Fruit fly (Drosophila melanogaster) whole organism, embryonic: ENCODE results near the gene CG14881.

ENCODE experiments used
- Atf6 ChIP-seq: fragments of 200-800 bp; sonication (Bioruptor generic); IDR thresholded peaks from 2 replicates; pipeline ENCODE4 v1.3.6; 2022; ENCODE audit warnings: missing biosample characterization, missing genetic modification characterization
- Blimp-1 ChIP-seq: fragments of 200-800 bp; sonication (Bioruptor generic); optimal IDR thresholded peaks from 3 replicates; lab custom pipeline; 2018; ENCODE audit warnings: missing biosample characterization, missing genetic modification characterization, mild to moderate bottlenecking, moderate library complexity, missing genetic modification reagents
- CG1024 ChIP-seq: fragments of 200-800 bp; sonication (Bioruptor generic); IDR thresholded peaks from 2 replicates; pipeline ENCODE4 v1.3.6; 2022; ENCODE audit warnings: missing biosample characterization, missing genetic modification characterization
- CG10366 ChIP-seq: fragments of 200-800 bp; sonication (Bioruptor generic); IDR thresholded peaks from 2 replicates; pipeline ENCODE4 v1.3.6; 2022; ENCODE audit warnings: missing biosample characterization, missing genetic modification characterization
- CG10462 ChIP-seq: fragments of 200-800 bp; sonication (Bioruptor generic); optimal IDR thresholded peaks from 2 replicates; lab custom pipeline; 2016; ENCODE audit warnings: missing biosample characterization, missing genetic modification characterization
- CG11695 ChIP-seq: fragments of 200-800 bp; sonication (Bioruptor generic); IDR thresholded peaks from 3 replicates; pipeline ENCODE4 v1.3.6; 2022; ENCODE audit warnings: missing biosample characterization, missing genetic modification characterization
- CG12299 ChIP-seq: fragments of 200-800 bp; sonication (Bioruptor generic); optimal IDR thresholded peaks from 2 replicates; lab custom pipeline; 2018; ENCODE audit warnings: missing biosample characterization, mild to moderate bottlenecking, missing genetic modification characterization
- CG14860 ChIP-seq: fragments of 200-800 bp; sonication (Bioruptor generic); IDR thresholded peaks from 3 replicates; pipeline ENCODE4 v1.3.6; 2022; ENCODE audit warnings: missing biosample characterization, missing genetic modification characterization; ENCODE audit not compliant: partially characterized antibody
- CG15073 ChIP-seq: fragments of 200-800 bp; sonication (Bioruptor generic); optimal IDR thresholded peaks from 2 replicates; lab custom pipeline; 2016; ENCODE audit warnings: missing biosample characterization, missing genetic modification characterization
- CG16863 ChIP-seq: fragments of 200-800 bp; sonication (Bioruptor generic); optimal IDR thresholded peaks from 3 replicates; lab custom pipeline; 2016; ENCODE audit warnings: missing biosample characterization, missing genetic modification characterization
- CG1792 ChIP-seq: fragments of 200-800 bp; sonication (Bioruptor generic); optimal IDR thresholded peaks from 2 replicates; lab custom pipeline; 2016; ENCODE audit warnings: missing biosample characterization, missing genetic modification characterization
- CG30403 ChIP-seq: fragments of 200-800 bp; sonication (Bioruptor generic); optimal IDR thresholded peaks from 3 replicates; lab custom pipeline; 2016; ENCODE audit warnings: missing biosample characterization, missing genetic modification characterization
- CG31224 ChIP-seq: fragments of 200-800 bp; sonication (Bioruptor generic); IDR thresholded peaks from 2 replicates; pipeline ENCODE4 v1.3.6; 2022; ENCODE audit warnings: missing biosample characterization, missing genetic modification characterization
- CG32532 ChIP-seq: fragments of 200-800 bp; sonication (Bioruptor generic); IDR thresholded peaks from 2 replicates; pipeline ENCODE4 v1.3.6; 2022; ENCODE audit warnings: missing biosample characterization, missing genetic modification characterization
- CG3726 ChIP-seq: fragments of 200-800 bp; sonication (Bioruptor generic); IDR thresholded peaks from 3 replicates; pipeline ENCODE4, ENCODE4 v1.3.6; 2022; ENCODE audit warnings: missing biosample characterization, missing genetic modification characterization
- CG4404 ChIP-seq: fragments of 200-800 bp; sonication (Bioruptor generic); IDR thresholded peaks from 2 replicates; pipeline ENCODE4 v1.3.6; 2022; ENCODE audit warnings: missing biosample characterization, missing genetic modification characterization
- CG5953 ChIP-seq: fragments of 200-800 bp; sonication (Bioruptor generic); IDR thresholded peaks from 2 replicates; pipeline ENCODE4 v1.3.6; 2022; ENCODE audit warnings: missing biosample characterization, missing genetic modification characterization
- CG6813 ChIP-seq: fragments of 200-800 bp; sonication (Bioruptor generic); optimal IDR thresholded peaks from 2 replicates; lab custom pipeline; 2017; ENCODE audit warnings: missing biosample characterization, missing genetic modification characterization, mild to moderate bottlenecking, moderate library complexity, missing genetic modification reagents
- CG7786 ChIP-seq: fragments of 200-800 bp; sonication (Bioruptor generic); optimal IDR thresholded peaks from 2 replicates; lab custom pipeline; 2016; ENCODE audit warnings: missing biosample characterization, missing genetic modification characterization
- CG7839 ChIP-seq: fragments of 200-800 bp; sonication (Bioruptor generic); optimal IDR thresholded peaks from 3 replicates; lab custom pipeline; 2018; ENCODE audit warnings: missing biosample characterization, mild to moderate bottlenecking, missing genetic modification characterization, moderate library complexity
- CG8359 ChIP-seq: fragments of 200-800 bp; sonication (Bioruptor generic); optimal IDR thresholded peaks from 2 replicates; lab custom pipeline; 2017; ENCODE audit warnings: missing biosample characterization, mild to moderate bottlenecking, missing genetic modification characterization, borderline replicate concordance
- CG9609 ChIP-seq: fragments of 200-800 bp; sonication (Bioruptor generic); optimal IDR thresholded peaks from 3 replicates; lab custom pipeline; 2016; ENCODE audit warnings: missing biosample characterization, missing genetic modification characterization
- CG9876 ChIP-seq: fragments of 200-800 bp; sonication (Bioruptor generic); optimal IDR thresholded peaks from 2 replicates; lab custom pipeline; 2016; ENCODE audit warnings: missing biosample characterization, missing genetic modification characterization
- E2f2 ChIP-seq: fragments of 200-800 bp; sonication (Bioruptor generic); IDR thresholded peaks from 2 replicates; pipeline ENCODE4 v1.3.6; 2022; ENCODE audit warnings: missing biosample characterization, missing genetic modification characterization
- Gug ChIP-seq: fragments of 200-800 bp; sonication (Bioruptor generic); IDR thresholded peaks from 4 replicates; pipeline ENCODE4 v1.3.6; 2022; ENCODE audit warnings: missing biosample characterization, missing genetic modification characterization
- HLH3B ChIP-seq: fragments of 200-800 bp; sonication (Bioruptor generic); IDR thresholded peaks from 2 replicates; pipeline ENCODE4 v1.3.6; 2022; ENCODE audit warnings: missing biosample characterization, missing genetic modification characterization
- Hmx ChIP-seq: fragments of 200-800 bp; sonication (Bioruptor generic); optimal IDR thresholded peaks from 2 replicates; lab custom pipeline; 2016; ENCODE audit warnings: missing biosample characterization, missing genetic modification characterization
- Lhr ChIP-seq: fragments of 200-800 bp; sonication (Bioruptor generic); optimal IDR thresholded peaks from 3 replicates; lab custom pipeline; 2017; ENCODE audit warnings: mild to moderate bottlenecking, missing biosample characterization, missing genetic modification reagents, missing genetic modification characterization
- Mad ChIP-seq: fragments of 200-800 bp; sonication (Bioruptor generic); optimal IDR thresholded peaks from 2 replicates; lab custom pipeline; 2016; ENCODE audit warnings: missing biosample characterization, missing genetic modification characterization
- Mrtf ChIP-seq: fragments of 200-800 bp; sonication (Bioruptor generic); IDR thresholded peaks from 3 replicates; pipeline ENCODE4 v1.3.6; 2022; ENCODE audit warnings: missing biosample characterization, missing genetic modification characterization
- Neu2 ChIP-seq: fragments of 200-800 bp; sonication (Bioruptor generic); optimal IDR thresholded peaks from 3 replicates; lab custom pipeline; 2016; ENCODE audit warnings: missing biosample characterization, missing genetic modification characterization, borderline replicate concordance
- Optix ChIP-seq: fragments of 200-800 bp; sonication (Bioruptor generic); IDR thresholded peaks from 3 replicates; pipeline ENCODE4 v1.3.6; 2022; ENCODE audit warnings: missing biosample characterization, missing genetic modification characterization
- Scr ChIP-seq: fragments of 200-800 bp; sonication (Bioruptor generic); IDR thresholded peaks from 2 replicates; pipeline ENCODE4 v1.3.6; 2022; ENCODE audit warnings: missing biosample characterization, missing genetic modification characterization; ENCODE audit not compliant: partially characterized antibody
- ac ChIP-seq: fragments of 200-800 bp; sonication (Bioruptor generic); optimal IDR thresholded peaks from 3 replicates; lab custom pipeline; 2017; ENCODE audit warnings: missing biosample characterization, mild to moderate bottlenecking, missing genetic modification characterization
- bowl ChIP-seq: fragments of 200-800 bp; sonication (Bioruptor generic); IDR thresholded peaks from 2 replicates; pipeline ENCODE4 v1.3.6; 2022; ENCODE audit warnings: missing biosample characterization, missing genetic modification characterization
- cato ChIP-seq: fragments of 200-800 bp; sonication (Bioruptor generic); optimal IDR thresholded peaks from 2 replicates; lab custom pipeline; 2016; ENCODE audit warnings: missing biosample characterization, missing genetic modification characterization, borderline replicate concordance
- caup ChIP-seq: fragments of 200-800 bp; sonication (Bioruptor generic); optimal IDR thresholded peaks from 3 replicates; lab custom pipeline; 2017; ENCODE audit warnings: missing biosample characterization, mild to moderate bottlenecking, missing genetic modification characterization, moderate library complexity; ENCODE audit not compliant: severe bottlenecking
- dmrt11E ChIP-seq: fragments of 200-800 bp; sonication (Bioruptor generic); optimal IDR thresholded peaks from 3 replicates; lab custom pipeline; 2018; ENCODE audit warnings: missing biosample characterization, mild to moderate bottlenecking, missing genetic modification characterization, moderate library complexity
- grn ChIP-seq: fragments of 200-800 bp; sonication (Bioruptor generic); optimal IDR thresholded peaks from 3 replicates; lab custom pipeline; 2017; ENCODE audit warnings: missing biosample characterization, missing genetic modification characterization
- hbn ChIP-seq: fragments of 200-800 bp; sonication (Bioruptor generic); IDR thresholded peaks from 2 replicates; pipeline ENCODE4 v1.3.6; 2022; ENCODE audit warnings: missing biosample characterization, missing genetic modification characterization; ENCODE audit not compliant: partially characterized antibody
- inv ChIP-seq: fragments of 200-800 bp; sonication (Bioruptor generic); IDR thresholded peaks from 2 replicates; pipeline ENCODE4 v1.3.6; 2022; ENCODE audit warnings: missing biosample characterization, missing genetic modification characterization; ENCODE audit not compliant: partially characterized antibody
- jing ChIP-seq: fragments of 200-800 bp; sonication (Bioruptor generic); optimal IDR thresholded peaks from 2 replicates; lab custom pipeline; 2018; ENCODE audit warnings: missing biosample characterization, mild to moderate bottlenecking, missing genetic modification characterization
- kay ChIP-seq: fragments of 200-800 bp; sonication (Bioruptor generic); optimal IDR thresholded peaks from 2 replicates; lab custom pipeline; 2016; ENCODE audit warnings: missing biosample characterization, missing genetic modification characterization
- oc ChIP-seq: fragments of 200-800 bp; sonication (Bioruptor generic); optimal IDR thresholded peaks from 2 replicates; lab custom pipeline; 2018; ENCODE audit warnings: missing biosample characterization, mild to moderate bottlenecking, missing genetic modification characterization, moderate library complexity
- pb ChIP-seq: fragments of 200-800 bp; sonication (Bioruptor generic); optimal IDR thresholded peaks from 3 replicates; lab custom pipeline; 2016; ENCODE audit warnings: missing biosample characterization, missing genetic modification characterization
- slp2 ChIP-seq: fragments of 200-800 bp; sonication (Bioruptor generic); optimal IDR thresholded peaks from 2 replicates; lab custom pipeline; 2016; ENCODE audit warnings: missing biosample characterization, missing genetic modification characterization
- stc ChIP-seq: fragments of 200-800 bp; sonication (Bioruptor generic); IDR thresholded peaks from 2 replicates; pipeline ENCODE4 v1.3.6; 2022; ENCODE audit warnings: missing biosample characterization, missing genetic modification characterization
- tap ChIP-seq: fragments of 200-800 bp; optimal IDR thresholded peaks from 3 replicates; lab custom pipeline; 2019; ENCODE audit warnings: missing biosample characterization, mild to moderate bottlenecking, missing genetic modification characterization, moderate library complexity
- tll ChIP-seq, 2 experiments: fragments of 200-800 bp in 1 of 2; fragments of >200 bp in 1 of 2; sonication (Bioruptor generic) in 1 of 2; optimal IDR thresholded peaks; 2 replicates each; lab custom pipeline; 2017 to 2019; ENCODE audit warnings: missing biosample characterization in 2 of 2, missing genetic modification characterization in 2 of 2, mild to moderate bottlenecking in 1 of 2, moderate library complexity in 1 of 2
- wek ChIP-seq: fragments of 200-800 bp; sonication (Bioruptor generic); optimal IDR thresholded peaks from 3 replicates; lab custom pipeline; 2018; ENCODE audit warnings: missing biosample characterization, mild to moderate bottlenecking, missing genetic modification characterization, moderate library complexity

Gene CG14881

dm6 chr3R:16442937-16443336 lies 8.2 kb downstream of the CG14881 start, which contains the start of the genes Ttc1 and CG14882 (continued):
- TF ChIP-seq CG9876 (GFP tag; lab: Kevin White, UChicago) (peak; percentile 44), kay (peak; percentile 77), Mad (GFP tag; lab: Kevin White, UChicago) (peak; percentile 86), slp2 (peak; percentile 48), CG32532 (GFP tag; lab: Robert Waterston, UW) (peak; percentile 92), CG30403 (GFP tag; lab: Kevin White, UChicago) (peak; percentile 93), E2f2 (peak; percentile 80), hbn (GFP tag; lab: Robert Waterston, UW) (peak; percentile 58), Atf6 (GFP tag; lab: Robert Waterston, UW) (peak; percentile 95), caup (peak; percentile 83), inv (GFP tag; lab: Robert Waterston, UW) (0 out of 2 replicates have a peak, but pooled peaks have one; percentile 30), CG4404 (GFP tag; lab: Robert Waterston, UW) (peak; percentile 29; the same call in 1 of the 2 replicates), CG15073 (GFP tag; lab: Kevin White, UChicago) (no peak), CG11695 (GFP tag; lab: Robert Waterston, UW) (peak; percentile 86), CG1792 (GFP tag; lab: Kevin White, UChicago) (peak; percentile 45), Hmx (peak; percentile 59), stc (GFP tag; lab: Robert Waterston, UW) (peak; percentile 76), CG7839 (no peak), CG16863 (peak; percentile 87), grn (GFP tag; lab: Kevin White, UChicago) (no peak), CG6813 (peak; percentile 70), Lhr (peak; percentile 48), Mrtf (GFP tag; lab: Robert Waterston, UW) (peak; percentile 73; the same call in 2 of the 3 replicates), tap (tag; lab: Kevin White, UChicago) (no peak), CG3726 (GFP tag; lab: Robert Waterston, UW) (peak; percentile 68; the same call in 2 of the 3 replicates), HLH3B (peak; percentile 77), jing (GFP tag; lab: Kevin White, UChicago) (peak; percentile 25), CG9609 (peak; percentile 80), tll (GFP tag; optimal IDR thresholded peaks at IDR 0.05; lab: Kevin White, UChicago) (peak in 1 of 2 experiments; percentile 36), Scr (GFP tag; lab: Robert Waterston, UW) (peak; percentile 53), CG10462 (GFP tag; lab: Kevin White, UChicago) (peak; percentile 87), oc (no peak), CG12299 (tag; lab: Kevin White, UChicago) (peak; percentile 84), CG14860 (0 out of 3 replicates have a peak, but pooled peaks have one; percentile 6), CG31224 (GFP tag; lab: Robert Waterston, UW) (peak; percentile 38), CG5953 (GFP tag; lab: Robert Waterston, UW) (peak; percentile 81), CG8359 (GFP tag; lab: Kevin White, UChicago) (no peak), Optix (GFP tag; lab: Robert Waterston, UW) (peak; percentile 69), wek (GFP tag; lab: Kevin White, UChicago) (no peak), Blimp-1 (GFP tag; lab: Kevin White, UChicago) (peak; percentile 64), CG1024 (GFP tag; lab: Robert Waterston, UW) (peak; percentile 12; the same call in 1 of the 2 replicates), cato (GFP tag; lab: Kevin White, UChicago) (peak; percentile 82), pb (GFP tag; lab: Kevin White, UChicago) (no peak), ac (GFP tag; lab: Kevin White, UChicago) (no peak), bowl (peak; percentile 84), CG10366 (peak; percentile 93), Gug (GFP tag; lab: Robert Waterston, UW) (no peak; the same call in 2 of the 4 replicates), Neu2 (GFP tag; lab: Kevin White, UChicago) (no peak), dmrt11E (tag; lab: Kevin White, UChicago) (peak; percentile 81), CG7786 (GFP tag; lab: Kevin White, UChicago) (peak; percentile 85)
